Worm (Caenorhabditis elegans) whole organism, L1 larva: ENCODE measurements around the gene tag-293.

Experiments
- C04F5.9 ChIP-seq: sonication (generic microtip); optimal IDR thresholded peaks from 2 replicates; lab custom pipeline; 2016; ENCODE audit warnings: missing genetic modification characterization, missing compliant biosample characterization
- Y116A8C.19 ChIP-seq: sonication (generic microtip); optimal IDR thresholded peaks from 2 replicates; lab custom pipeline; 2016; ENCODE audit warnings: missing compliant biosample characterization, missing genetic modification characterization, borderline replicate concordance
- ama-1 ChIP-seq: fragments of 150-350 bp; optimal IDR thresholded peaks from 2 replicates; lab custom pipeline; 2014
- ceh-63 ChIP-seq: fragments of 200-800 bp; sonication (Bioruptor generic); optimal IDR thresholded peaks from 2 replicates; lab custom pipeline; 2018; ENCODE audit warnings: mild to moderate bottlenecking, missing genetic modification characterization, missing compliant biosample characterization
- ceh-8 ChIP-seq: fragments of 200-800 bp; sonication (Bioruptor generic); optimal IDR thresholded peaks from 2 replicates; lab custom pipeline; 2018; ENCODE audit warnings: mild to moderate bottlenecking, missing genetic modification characterization, moderate library complexity, missing compliant biosample characterization
- ceh-90 ChIP-seq: sonication (generic microtip); optimal IDR thresholded peaks from 2 replicates; lab custom pipeline; 2016; ENCODE audit warnings: missing genetic modification characterization, missing compliant biosample characterization
- dpl-1 ChIP-seq, 3 experiments: fragments of 150-350 bp in 2 of 3; sonication (generic microtip) in 1 of 3; optimal IDR thresholded peaks; 2 replicates each; lab custom pipeline; 2014 to 2017; ENCODE audit warnings: missing biosample characterization in 3 of 3, missing genetic modification characterization in 3 of 3, missing genetic modification reagents in 3 of 3
- efl-1 ChIP-seq, 4 experiments: fragments of 150-350 bp; optimal IDR thresholded peaks in 3 of 4; peaks in 1 of 4; 1 replicate in 1 of 4; 2 replicates in 3 of 4; lab custom pipeline; 2014; ENCODE audit warnings: missing biosample characterization in 2 of 4, missing genetic modification characterization in 2 of 4, missing genetic modification reagents in 2 of 4
- egl-27 ChIP-seq, 2 experiments: fragments of 150-350 bp in 1 of 2; sonication (generic microtip); optimal IDR thresholded peaks; 3 replicates each; lab custom pipeline; 2017 to 2018; ENCODE audit warnings: missing biosample characterization in 2 of 2, missing genetic modification characterization in 2 of 2, missing genetic modification reagents in 2 of 2
- elt-2 ChIP-seq: sonication (generic microtip); optimal IDR thresholded peaks from 2 replicates; lab custom pipeline; 2016; ENCODE audit warnings: missing genetic modification characterization, mild to moderate bottlenecking, inconsistent platforms, missing compliant biosample characterization, missing genetic modification reagents
- elt-3 ChIP-seq, 6 experiments: fragments of 150-350 bp in 1 of 6; sonication (generic microtip); optimal IDR thresholded peaks; 2 replicates each; lab custom pipeline; 2017 to 2018; ENCODE audit warnings: missing biosample characterization in 6 of 6, missing genetic modification characterization in 6 of 6, inconsistent platforms in 1 of 6
- ets-5 ChIP-seq: fragments of 200-800 bp; sonication (Bioruptor generic); IDR thresholded peaks from 2 replicates; pipeline ENCODE4 v1.3.6; 2022; ENCODE audit warnings: missing genetic modification characterization, missing compliant biosample characterization
- hlh-17 ChIP-seq: fragments of 200-800 bp; sonication (Bioruptor generic); optimal IDR thresholded peaks from 2 replicates; lab custom pipeline; 2018; ENCODE audit warnings: missing genetic modification characterization, mild to moderate bottlenecking, missing compliant biosample characterization, moderate library complexity, borderline replicate concordance
- hlh-4 ChIP-seq: sonication (generic microtip); optimal IDR thresholded peaks from 2 replicates; lab custom pipeline; 2016; ENCODE audit warnings: mild to moderate bottlenecking, missing genetic modification characterization, missing compliant biosample characterization
- hpl-2 ChIP-seq: fragments of 150-350 bp; optimal IDR thresholded peaks from 2 replicates; lab custom pipeline; 2014; ENCODE audit warnings: missing biosample characterization, missing genetic modification reagents, missing genetic modification characterization
- irx-1 ChIP-seq: sonication (generic microtip); optimal IDR thresholded peaks from 2 replicates; lab custom pipeline; 2016; ENCODE audit warnings: missing genetic modification characterization, missing compliant biosample characterization
- isw-1 ChIP-seq: fragments of 200-800 bp; sonication (Bioruptor generic); IDR thresholded peaks from 2 replicates; pipeline ENCODE4 v1.3.6; 2022; ENCODE audit warnings: missing genetic modification characterization, missing compliant biosample characterization
- jun-1 ChIP-seq: fragments of 150-350 bp; optimal IDR thresholded peaks from 2 replicates; lab custom pipeline; 2014; ENCODE audit warnings: missing biosample characterization, missing genetic modification reagents, missing genetic modification characterization
- lin-13 ChIP-seq: fragments of 150-350 bp; optimal IDR thresholded peaks from 2 replicates; lab custom pipeline; 2014; ENCODE audit warnings: missing biosample characterization, missing genetic modification reagents, missing genetic modification characterization
- lin-35 ChIP-seq, 2 experiments: fragments of 150-350 bp; optimal IDR thresholded peaks; 2 replicates each; lab custom pipeline; 2014; ENCODE audit warnings: missing biosample characterization in 2 of 2, missing genetic modification characterization in 2 of 2, missing genetic modification reagents in 2 of 2
- lin-39 ChIP-seq: fragments of 150-350 bp; optimal IDR thresholded peaks from 2 replicates; lab custom pipeline; 2014; ENCODE audit warnings: missing biosample characterization, missing genetic modification reagents, missing genetic modification characterization
- lir-3 ChIP-seq: sonication (generic microtip); optimal IDR thresholded peaks from 2 replicates; lab custom pipeline; 2016; ENCODE audit warnings: mild to moderate bottlenecking, missing genetic modification characterization, moderate library complexity, missing compliant biosample characterization; ENCODE audit not compliant: poor library complexity
- mab-9 ChIP-seq: fragments of 200-800 bp; sonication (Bioruptor generic); IDR thresholded peaks from 2 replicates; pipeline ENCODE4 v1.3.6; 2022; ENCODE audit warnings: missing genetic modification reagents, missing genetic modification characterization, missing compliant biosample characterization
- mdl-1 ChIP-seq, 2 experiments: fragments of 150-350 bp; optimal IDR thresholded peaks; 2 replicates each; lab custom pipeline; 2014 to 2017; ENCODE audit warnings: missing biosample characterization in 2 of 2, missing genetic modification characterization in 2 of 2, inconsistent platforms in 1 of 2
- mef-2 ChIP-seq: fragments of 150-350 bp; optimal IDR thresholded peaks from 2 replicates; lab custom pipeline; 2014; ENCODE audit warnings: missing biosample characterization, missing genetic modification characterization
- nhr-11 ChIP-seq: fragments of 150-350 bp; optimal IDR thresholded peaks from 2 replicates; lab custom pipeline; 2014; ENCODE audit warnings: missing biosample characterization, missing genetic modification characterization
- nhr-19 ChIP-seq: fragments of 200-800 bp; sonication (Bioruptor generic); conservative IDR thresholded peaks from 2 replicates; pipeline ENCODE4 v1.3.6; 2022; ENCODE audit warnings: missing genetic modification characterization, missing compliant biosample characterization
- nhr-28 ChIP-seq: fragments of 150-350 bp; optimal IDR thresholded peaks from 2 replicates; lab custom pipeline; 2014; ENCODE audit warnings: missing biosample characterization, missing genetic modification characterization
- nhr-47 ChIP-seq: sonication (generic microtip); optimal IDR thresholded peaks from 2 replicates; lab custom pipeline; 2016; ENCODE audit warnings: mild to moderate bottlenecking, missing genetic modification characterization, moderate library complexity, missing compliant biosample characterization
- nhr-90 ChIP-seq: sonication (generic microtip); optimal IDR thresholded peaks from 2 replicates; lab custom pipeline; 2016; ENCODE audit warnings: mild to moderate bottlenecking, missing genetic modification characterization, missing compliant biosample characterization; ENCODE audit not compliant: poor library complexity
- pag-3 ChIP-seq: sonication (generic microtip); optimal IDR thresholded peaks from 2 replicates; lab custom pipeline; 2017; ENCODE audit warnings: missing genetic modification characterization, mild to moderate bottlenecking, missing compliant biosample characterization, antibody characterized with exemption, borderline replicate concordance; ENCODE audit not compliant: insufficient read depth
- pqm-1 ChIP-seq: sonication (generic microtip); optimal IDR thresholded peaks from 3 replicates; lab custom pipeline; 2017; ENCODE audit warnings: missing biosample characterization, missing genetic modification characterization
- rnt-1 ChIP-seq: sonication (generic microtip); optimal IDR thresholded peaks from 2 replicates; lab custom pipeline; 2016; ENCODE audit warnings: mild to moderate bottlenecking, missing genetic modification characterization, moderate library complexity, missing compliant biosample characterization
- snpc-4 ChIP-seq: fragments of 150-350 bp; optimal IDR thresholded peaks from 2 replicates; lab custom pipeline; 2014; ENCODE audit warnings: missing biosample characterization, missing genetic modification characterization
- sptf-1 ChIP-seq: fragments of 150-350 bp; optimal IDR thresholded peaks from 2 replicates; lab custom pipeline; 2014; ENCODE audit warnings: missing biosample characterization, missing genetic modification characterization
- tbx-2 ChIP-seq: sonication (generic microtip); optimal IDR thresholded peaks from 2 replicates; lab custom pipeline; 2016; ENCODE audit warnings: missing genetic modification characterization, missing compliant biosample characterization
- unc-130 ChIP-seq: fragments of 150-350 bp; optimal IDR thresholded peaks from 2 replicates; lab custom pipeline; 2017; ENCODE audit warnings: missing biosample characterization, missing genetic modification characterization, inconsistent platforms
- unc-62 ChIP-seq: fragments of 150-350 bp; optimal IDR thresholded peaks from 2 replicates; lab custom pipeline; 2014; ENCODE audit warnings: missing biosample characterization, missing genetic modification reagents, missing genetic modification characterization
- zag-1 ChIP-seq: fragments of 150-350 bp; optimal IDR thresholded peaks from 2 replicates; lab custom pipeline; 2014; ENCODE audit warnings: missing biosample characterization, missing genetic modification characterization
- ztf-11 ChIP-seq, 2 experiments: sonication (generic microtip); optimal IDR thresholded peaks; 2 replicates each; lab custom pipeline; 2016 to 2017; ENCODE audit warnings: missing genetic modification characterization in 2 of 2, missing biosample characterization in 1 of 2, missing compliant biosample characterization in 1 of 2
- ztf-4 ChIP-seq: fragments of 150-350 bp; optimal IDR thresholded peaks from 2 replicates; lab custom pipeline; 2014; ENCODE audit warnings: missing biosample characterization, missing genetic modification characterization

tag-293 gene

ce11 chrV:7395359-7395758, 40.0 kb upstream of the tag-293 start, which contains the start of gene srx-9:
TSS of gene srx-9 (minus strand) at chrV:7395459.
- TF ChIP-seq nhr-28 (tag; lab: Kevin White, UChicago): no peak
- TF ChIP-seq zag-1 (tag; lab: Kevin White, UChicago): no peak
- TF ChIP-seq jun-1 (tag; lab: Kevin White, UChicago): no peak

- no peak for TF ChIP-seq mab-9 (GFP tag; lab: Robert Waterston, UW)
- no peak for TF ChIP-seq efl-1 (optimal IDR thresholded peaks at IDR 0.05; lab: Kevin White, UChicago)
- peak in 1 of 2 experiments; percentile 19 for TF ChIP-seq efl-1 (GFP tag; optimal IDR thresholded peaks at IDR 0.05 in 1 of 2; lab: Kevin White, UChicago)
- no peak for TF ChIP-seq sptf-1
- TF ChIP-seq elt-2 (tag; lab: Kevin White, UChicago): peak; percentile 3
- TF ChIP-seq, all 84 proteins: peak for 2
These were observed 36.6 kb upstream of the tag-293 start, which contains the start of gene fbxa-105 for ce11 chrV:7391933-7392332. TSS of gene fbxa-105 (minus strand) at chrV:7392029.

ce11 chrV:7389771-7390170, 34.4 kb upstream of the tag-293 start, which contains the start of gene C02H6.1:
TSS of gene C02H6.1 (minus strand) at chrV:7389871.
- no peak for TF ChIP-seq ets-5 (GFP tag; lab: Robert Waterston, UW)
- TF ChIP-seq elt-3 (tag; optimal IDR thresholded peaks at IDR 0.05; lab: Kevin White, UChicago): no peak
- no peak for TF ChIP-seq snpc-4 (tag; lab: Kevin White, UChicago)
- TF ChIP-seq unc-130: no peak
- no peak for TF ChIP-seq lin-35 (GFP tag; optimal IDR thresholded peaks at IDR 0.05; lab: Kevin White, UChicago)
- TF ChIP-seq nhr-90 (tag; lab: Kevin White, UChicago): no peak
- TF ChIP-seq tbx-2 (tag; lab: Kevin White, UChicago): no peak
- no peak for TF ChIP-seq unc-62
- TF ChIP-seq mef-2: no peak
- no peak for TF ChIP-seq lir-3 (tag; lab: Kevin White, UChicago)
- no peak for TF ChIP-seq egl-27 (tag; optimal IDR thresholded peaks at IDR 0.05; lab: Kevin White, UChicago)
- TF ChIP-seq elt-2 (tag; lab: Kevin White, UChicago): no peak
- TF ChIP-seq hpl-2 (GFP tag; lab: Kevin White, UChicago): no peak
- TF ChIP-seq nhr-11 (tag; lab: Kevin White, UChicago): no peak
- no peak for TF ChIP-seq Y116A8C.19 (tag; lab: Kevin White, UChicago)
- TF ChIP-seq ceh-90: no peak
- TF ChIP-seq pqm-1 (tag; lab: Kevin White, UChicago): no peak
- TF ChIP-seq C04F5.9 (tag; lab: Kevin White, UChicago): no peak
- TF ChIP-seq hlh-17 (GFP tag; lab: Kevin White, UChicago): no peak
- no peak for TF ChIP-seq dpl-1 (GFP tag; optimal IDR thresholded peaks at IDR 0.05; lab: Kevin White, UChicago)

ce11 chrV:7387755-7388154, 32.4 kb upstream of the tag-293 start, which contains the start of gene C02H6.3:
TSS of gene C02H6.3 (minus strand) at chrV:7387855.
- TF ChIP-seq elt-2 (tag; lab: Kevin White, UChicago) (no peak), ceh-90 (no peak), elt-3 (tag; optimal IDR thresholded peaks at IDR 0.05; lab: Kevin White, UChicago) (no peak), unc-130 (no peak), lin-39 (tag; lab: Kevin White, UChicago) (no peak), lin-13 (no peak), isw-1 (GFP tag; lab: Robert Waterston, UW) (no peak), ceh-8 (GFP tag; lab: Kevin White, UChicago) (no peak), pag-3 (no peak), rnt-1 (tag; lab: Kevin White, UChicago) (no peak), ztf-11 (tag; optimal IDR thresholded peaks at IDR 0.05; lab: Kevin White, UChicago) (no peak), nhr-47 (tag; lab: Kevin White, UChicago) (no peak), nhr-19 (GFP tag; lab: Robert Waterston, UW) (no peak), ama-1 (lab: Kevin White, UChicago) (no peak), irx-1 (tag; lab: Kevin White, UChicago) (no peak), ztf-4 (tag; lab: Kevin White, UChicago) (no peak), ceh-63 (GFP tag; lab: Kevin White, UChicago) (no peak), hlh-4 (no peak), mdl-1 (tag; optimal IDR thresholded peaks at IDR 0.05; lab: Kevin White, UChicago) (no peak), lir-3 (tag; lab: Kevin White, UChicago) (no peak)
